Worm (Caenorhabditis elegans): Measurements from ENCODE around the gene ints-9.

- TF ChIP-seq zip-11 (GFP tag; IDR thresholded peaks at IDR 0.05) (no peak), nhr-25 (tag; optimal IDR thresholded peaks at IDR 0.05; ENCODE audit: borderline replicate concordance, insufficient read depth) (no peak), dve-1 (tag; optimal IDR thresholded peaks at IDR 0.05; ENCODE audit: insufficient read depth) (no peak), Y48G9A.11 (GFP tag; IDR thresholded peaks at IDR 0.05) (no peak), ztf-11 (tag; optimal IDR thresholded peaks at IDR 0.05) (no peak), unc-130 (GFP tag; optimal IDR thresholded peaks at IDR 0.05) (no peak), hif-1 (tag; optimal IDR thresholded peaks at IDR 0.05) (no peak), mes-2 (tag; optimal IDR thresholded peaks at IDR 0.05; ENCODE audit: poor library complexity, severe bottlenecking) (no peak), unc-62 (GFP tag; optimal IDR thresholded peaks at IDR 0.05 in 1 of 2) (no peak), unc-62 (tag; optimal IDR thresholded peaks at IDR 0.05) (no peak), pha-4 (GFP tag; IDR thresholded peaks at IDR 0.05) (no peak), pha-4 (tag; optimal IDR thresholded peaks at IDR 0.05) (no peak), nhr-11 (tag; optimal IDR thresholded peaks at IDR 0.05) (no peak), aly-2 (tag; optimal IDR thresholded peaks at IDR 0.05) (no peak)
Measured at ce11 chrV:7624652-7625051, 49.0 kb downstream of the ints-9 start, which contains the start of gene grsp-4.

All from whole organism, L4 larva.